Worm (Caenorhabditis elegans): ENCODE data around the gene vab-15.

The vab-15 gene

DNA sequence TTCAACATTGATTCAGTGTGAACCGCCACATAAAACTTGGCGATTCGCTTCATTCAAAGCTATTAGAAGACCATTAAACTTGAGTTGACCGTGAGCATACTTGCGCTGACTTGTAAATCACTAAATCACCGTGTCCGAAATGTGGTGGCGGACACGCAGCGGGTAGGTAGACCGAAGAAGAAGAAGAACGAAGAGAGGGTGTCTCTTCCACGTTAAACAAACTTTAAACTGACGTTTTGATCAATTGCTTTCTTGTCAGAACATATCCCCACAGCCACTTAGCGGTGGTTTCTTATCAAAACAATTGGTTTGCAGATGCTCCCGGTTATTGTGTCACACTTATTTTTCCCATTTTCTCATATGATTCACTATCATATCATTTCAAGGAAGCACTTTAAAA is 3.5 kb upstream of the vab-15 start:
- TF ChIP-seq W03F9.2 (tag; optimal IDR thresholded peaks at IDR 0.05) (no peak), him-1 (tag; optimal IDR thresholded peaks at IDR 0.05) (no peak), dao-5 (tag; optimal IDR thresholded peaks at IDR 0.05) (no peak)

DNA sequence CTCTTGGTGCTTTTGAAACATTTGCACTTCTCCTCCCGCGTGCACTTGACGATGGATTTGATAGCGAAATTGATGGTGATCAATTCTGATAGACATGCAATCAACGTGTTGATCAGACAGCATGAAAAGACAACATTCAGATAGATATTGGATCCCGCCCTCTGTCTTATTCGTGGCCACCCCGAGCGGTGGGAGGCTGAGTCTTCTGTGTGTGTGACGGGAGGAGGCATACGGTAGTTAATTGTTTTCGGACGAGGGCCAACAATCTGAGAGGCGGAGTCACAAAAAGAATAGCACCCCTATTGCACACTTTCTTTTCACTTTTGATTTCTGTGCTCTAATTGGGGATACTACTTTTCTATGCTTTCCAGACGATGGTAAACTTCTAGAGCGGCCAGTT is 1.2 kb upstream of the vab-15 start:
- TF ChIP-seq W03F9.2 (tag; optimal IDR thresholded peaks at IDR 0.05) (no peak), dao-5 (tag; optimal IDR thresholded peaks at IDR 0.05) (no peak), him-1 (tag; optimal IDR thresholded peaks at IDR 0.05) (no peak)

DNA sequence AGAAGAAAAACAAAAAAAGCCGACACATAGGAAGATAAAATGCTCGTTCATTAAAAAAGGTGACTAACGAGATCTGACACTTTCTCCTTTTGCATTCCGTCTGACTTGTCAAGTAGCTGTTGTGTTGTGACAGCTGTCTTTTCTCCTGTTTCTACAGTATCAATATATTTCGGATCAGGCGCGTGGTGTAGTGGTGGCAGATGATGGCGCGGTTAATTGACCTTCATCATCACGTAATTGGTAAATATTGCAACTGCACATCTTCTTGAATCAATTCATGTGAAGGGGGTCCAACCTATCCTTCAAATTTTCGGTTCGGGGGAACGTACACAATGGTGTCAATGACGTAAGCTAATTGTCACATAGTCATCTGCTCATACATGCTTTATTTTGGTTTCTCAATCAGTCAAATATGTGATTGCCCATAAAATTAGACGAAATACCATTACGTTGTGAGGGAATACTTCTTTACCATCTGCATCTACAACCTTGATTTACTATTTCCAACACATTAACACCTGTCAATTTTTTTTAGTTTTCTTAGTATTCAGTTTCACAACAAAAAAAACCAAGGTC is 1.2 kb downstream of the vab-15 start:
- TF ChIP-seq W03F9.2 (tag; optimal IDR thresholded peaks at IDR 0.05) = no peak
- no peak for TF ChIP-seq dao-5 (tag; optimal IDR thresholded peaks at IDR 0.05)
- no peak for TF ChIP-seq him-1 (tag; optimal IDR thresholded peaks at IDR 0.05)

ce11 chrX:9850258-9850657 is 3.2 kb downstream of the vab-15 start, which contains the start of gene lec-8:
Gene lec-8, plus strand, starts transcription at chrX:9850571.
- TF ChIP-seq W03F9.2 (tag; optimal IDR thresholded peaks at IDR 0.05) (no peak), dao-5 (tag; optimal IDR thresholded peaks at IDR 0.05) (no peak), him-1 (tag; optimal IDR thresholded peaks at IDR 0.05) (no peak)

DNA sequence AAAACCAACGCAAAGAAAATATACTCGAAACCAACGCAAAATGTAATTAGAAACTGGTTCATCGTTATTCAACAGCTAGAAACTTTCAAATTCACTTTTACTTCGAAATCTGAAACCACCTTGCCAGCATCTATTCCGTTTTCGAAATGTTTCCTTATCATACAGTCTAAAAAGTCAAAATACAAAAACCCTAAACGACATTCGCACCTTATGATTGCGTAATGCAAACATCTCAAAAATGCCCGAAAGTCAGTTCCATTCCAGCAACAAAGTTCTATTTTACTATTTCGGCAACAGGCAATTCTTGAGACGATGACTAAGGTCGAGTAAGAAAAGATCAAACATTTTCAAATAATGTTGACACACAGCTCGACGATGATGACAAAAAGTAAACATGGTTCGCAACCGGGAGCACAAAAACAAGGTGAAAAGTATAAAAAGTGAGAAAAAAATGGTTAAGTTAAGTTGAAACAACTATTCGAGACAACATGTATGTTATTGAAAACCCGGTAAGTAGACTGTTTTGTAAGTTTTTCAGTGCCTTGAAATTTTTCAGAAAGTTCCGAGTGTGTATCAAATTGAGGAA is 4.8 kb downstream of the vab-15 start, which contains the start of gene lec-7:
Gene lec-7 (plus strand): TSS at position 297 of the 586 bp plus-strand sequence.
- TF ChIP-seq dao-5 (tag; optimal IDR thresholded peaks at IDR 0.05) (no peak), W03F9.2 (tag; optimal IDR thresholded peaks at IDR 0.05) (no peak), him-1 (tag; optimal IDR thresholded peaks at IDR 0.05) (no peak)

DNA sequence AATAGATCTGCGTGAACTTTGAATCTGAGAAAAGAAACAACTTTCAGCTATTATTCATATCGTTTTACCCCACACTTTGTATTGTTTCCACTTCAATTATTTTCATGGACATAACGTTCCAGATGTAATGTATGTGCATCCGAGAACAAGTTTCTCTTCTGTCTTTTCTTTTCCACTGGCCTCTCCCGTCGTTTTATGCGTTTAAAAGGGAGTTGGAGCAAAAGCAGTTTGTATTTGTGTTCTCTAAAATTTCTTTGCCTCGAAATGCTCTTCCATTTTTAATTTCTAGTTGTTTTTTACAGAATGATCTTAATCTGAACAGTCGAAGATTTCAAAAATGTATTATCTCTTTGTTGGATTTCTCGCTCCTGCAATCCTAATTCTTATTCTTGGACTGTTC is 9.5 kb downstream of the vab-15 start, which contains the start of gene R07B1.11:
Gene R07B1.11 (plus strand): TSS at position 301 of the 400 bp plus-strand sequence.
- TF ChIP-seq W03F9.2 (tag; optimal IDR thresholded peaks at IDR 0.05) (no peak), dao-5 (tag; optimal IDR thresholded peaks at IDR 0.05) (no peak), him-1 (tag; optimal IDR thresholded peaks at IDR 0.05) (no peak)

- no peak for TF ChIP-seq him-1 (tag; optimal IDR thresholded peaks at IDR 0.05)
- no peak for TF ChIP-seq W03F9.2 (tag; optimal IDR thresholded peaks at IDR 0.05)
- TF ChIP-seq dao-5 (tag; optimal IDR thresholded peaks at IDR 0.05) = no peak
Measured at ce11 chrX:9858069-9858468, 11.0 kb downstream of the vab-15 start, which contains the start of gene scav-5. Gene scav-5, plus strand, starts transcription at chrX:9858365.

DNA sequence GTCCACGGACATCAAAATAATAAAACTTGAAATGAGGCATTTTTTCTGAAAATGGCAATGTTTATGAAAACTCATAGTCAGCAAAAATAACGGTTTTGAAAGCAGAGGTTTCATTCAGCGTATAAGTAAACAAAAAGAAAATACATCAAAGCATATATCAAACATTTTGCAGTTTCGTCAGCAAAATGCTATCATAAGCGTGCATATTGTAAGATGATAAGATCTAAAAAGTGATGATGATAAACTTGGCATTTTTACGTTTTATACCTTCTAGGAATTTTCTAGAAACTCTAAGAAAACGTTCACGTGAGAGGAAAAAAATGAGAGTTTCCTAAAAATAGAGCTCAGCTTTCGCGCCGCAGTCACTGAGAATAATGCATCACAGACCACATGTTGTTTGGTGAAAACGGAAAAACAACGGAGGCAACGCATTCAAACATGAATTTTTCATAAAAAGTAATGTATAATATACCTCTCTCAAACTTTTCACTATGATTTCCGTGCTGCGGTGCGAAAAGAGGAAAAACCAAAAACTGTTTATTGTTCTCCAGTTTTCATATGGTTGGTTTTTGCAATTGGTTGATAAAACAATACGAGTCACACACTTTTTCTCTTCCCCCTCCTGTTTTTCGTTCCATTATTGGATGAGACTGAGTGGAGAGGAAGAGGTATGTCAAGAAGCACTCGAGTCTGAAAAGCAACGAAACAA is 16.0 kb downstream of the vab-15 start, which contains the start of the genes gst-36 and R07B1.5:
Gene gst-36 (minus strand): TSS at position 45 of the 709 bp plus-strand sequence.
Gene R07B1.5 (plus strand): TSS at position 665 of the 709 bp plus-strand sequence.
- no peak for TF ChIP-seq dao-5 (tag; optimal IDR thresholded peaks at IDR 0.05)
- no peak for TF ChIP-seq W03F9.2 (tag; optimal IDR thresholded peaks at IDR 0.05)
- TF ChIP-seq him-1 (tag; optimal IDR thresholded peaks at IDR 0.05) = no peak

ce11 chrX:9866355-9866754 is 19.3 kb downstream of the vab-15 start, which contains the start of gene R07B1.6:
Gene R07B1.6, plus strand, starts transcription at chrX:9866655.
- TF ChIP-seq him-1 (tag; optimal IDR thresholded peaks at IDR 0.05) = no peak

- no peak for TF ChIP-seq him-1 (tag; optimal IDR thresholded peaks at IDR 0.05)
- no peak for TF ChIP-seq W03F9.2 (tag; optimal IDR thresholded peaks at IDR 0.05)
- no peak for TF ChIP-seq dao-5 (tag; optimal IDR thresholded peaks at IDR 0.05)
Measured at ce11 chrX:9868820-9869219, 21.7 kb downstream of the vab-15 start, which contains the start of gene R07B1.7. Gene R07B1.7, plus strand, starts transcription at chrX:9869120.

DNA sequence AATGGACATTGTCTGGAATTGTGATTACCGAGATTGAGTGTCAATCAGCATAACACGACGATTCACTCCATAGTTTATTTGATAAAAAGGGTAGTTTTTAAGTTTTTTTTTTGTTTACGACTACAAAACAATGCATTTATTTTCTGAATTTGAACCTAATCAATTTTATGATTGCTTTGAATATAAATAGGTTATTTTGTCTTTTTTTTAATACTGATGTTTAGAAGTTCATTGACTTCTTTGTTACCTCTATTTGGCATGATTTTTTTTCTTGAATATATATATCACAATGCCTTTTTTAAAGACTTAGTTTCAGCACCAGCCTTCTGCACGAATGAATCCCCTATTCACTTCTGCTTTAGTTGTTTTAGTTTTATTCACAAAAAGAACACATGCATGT is 22.4 kb downstream of the vab-15 start, which contains the start of gene R07B1.13:
Gene R07B1.13 (plus strand): TSS at position 301 of the 400 bp plus-strand sequence.
- no peak for TF ChIP-seq W03F9.2 (tag; optimal IDR thresholded peaks at IDR 0.05)
- TF ChIP-seq him-1 (tag; optimal IDR thresholded peaks at IDR 0.05) = no peak
- TF ChIP-seq dao-5 (tag; optimal IDR thresholded peaks at IDR 0.05) = no peak

- TF ChIP-seq dao-5 (tag; optimal IDR thresholded peaks at IDR 0.05) (no peak), him-1 (tag; optimal IDR thresholded peaks at IDR 0.05) (no peak), W03F9.2 (tag; optimal IDR thresholded peaks at IDR 0.05) (no peak)
Measured at ce11 chrX:9872554-9872953, 25.5 kb downstream of the vab-15 start, which contains the start of gene R07B1.8. Gene R07B1.8, minus strand, starts transcription at chrX:9872654.

DNA sequence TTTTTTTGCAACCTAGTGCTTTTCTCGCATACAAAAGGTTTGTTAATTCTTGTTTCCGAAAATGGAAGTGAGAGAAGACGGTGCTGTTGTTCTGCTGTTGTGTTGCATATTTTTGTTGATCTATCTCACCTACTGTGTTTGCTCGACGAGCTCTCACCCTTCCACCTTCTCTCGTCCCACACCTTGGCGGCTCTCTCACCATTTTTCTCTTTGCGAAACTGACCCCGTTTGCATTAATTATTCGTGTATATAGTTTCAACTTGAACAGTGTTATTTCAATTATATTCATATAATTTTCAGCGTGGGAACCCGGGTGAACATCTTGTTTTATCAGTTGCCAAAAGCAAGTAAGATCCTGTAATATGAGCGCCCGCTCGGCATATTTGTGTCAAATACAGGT is 30.0 kb downstream of the vab-15 start, which contains the start of gene R07B1.9:
Gene R07B1.9 (plus strand): TSS at position 301 of the 400 bp plus-strand sequence.
- TF ChIP-seq dao-5 (tag; optimal IDR thresholded peaks at IDR 0.05) (no peak), W03F9.2 (tag; optimal IDR thresholded peaks at IDR 0.05) (no peak), him-1 (tag; optimal IDR thresholded peaks at IDR 0.05) (no peak)

ce11 chrX:9882112-9882511 is 35.0 kb downstream of the vab-15 start, which contains the start of gene glo-1:
Gene glo-1, minus strand, starts transcription at chrX:9882212.
- TF ChIP-seq W03F9.2 (tag; optimal IDR thresholded peaks at IDR 0.05) (no peak), dao-5 (tag; optimal IDR thresholded peaks at IDR 0.05) (no peak), him-1 (tag; optimal IDR thresholded peaks at IDR 0.05) (no peak)

All from whole organism, L4/young adult.